Worm (Caenorhabditis elegans) whole organism, L4/young adult: ENCODE results near the gene B0563.6.
A peak's percentile ranks its signal among the peaks of the same experiment; 100 is the strongest.

Experiments
- W03F9.2 ChIP-seq: fragments of 150-350 bp; optimal IDR thresholded peaks from 2 replicates; lab custom pipeline; 2014; ENCODE audit warnings: missing biosample characterization, missing genetic modification characterization
- dao-5 ChIP-seq: sonication (generic microtip); optimal IDR thresholded peaks from 2 replicates; lab custom pipeline; 2016; ENCODE audit warnings: missing genotype, missing genetic modification characterization, moderate library complexity, missing compliant biosample characterization
- him-1 ChIP-seq: sonication (generic microtip); optimal IDR thresholded peaks from 2 replicates; lab custom pipeline; 2016; ENCODE audit warnings: missing genotype, missing genetic modification reagents, missing genetic modification characterization, missing compliant biosample characterization

The B0563.6 gene

DNA sequence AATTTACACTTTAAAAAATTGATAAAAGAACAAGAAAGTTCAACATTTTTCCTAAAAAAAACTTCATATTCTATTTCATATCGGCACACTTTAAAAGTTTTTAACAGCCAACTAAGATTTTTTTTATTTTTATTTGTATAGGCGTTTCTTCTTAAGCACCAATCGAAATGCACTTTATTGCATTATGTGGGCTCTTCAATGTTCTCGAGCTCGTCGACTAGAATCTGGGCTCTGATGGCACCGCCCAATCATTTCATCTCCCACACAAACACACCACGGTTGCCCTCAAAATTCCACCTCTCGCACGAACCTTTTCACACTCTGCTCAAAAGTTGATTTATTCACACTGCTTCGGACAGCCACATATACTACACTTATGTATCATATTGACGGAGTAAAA lies at the start of gene B0563.6:
Gene B0563.6, plus strand, starts transcription at position 301 of the 400 bp plus-strand sequence.
- no peak for TF ChIP-seq him-1 (tag; lab: Kevin White, UChicago)
- no peak for TF ChIP-seq W03F9.2 (tag; lab: Kevin White, UChicago)
- no peak for TF ChIP-seq dao-5

DNA sequence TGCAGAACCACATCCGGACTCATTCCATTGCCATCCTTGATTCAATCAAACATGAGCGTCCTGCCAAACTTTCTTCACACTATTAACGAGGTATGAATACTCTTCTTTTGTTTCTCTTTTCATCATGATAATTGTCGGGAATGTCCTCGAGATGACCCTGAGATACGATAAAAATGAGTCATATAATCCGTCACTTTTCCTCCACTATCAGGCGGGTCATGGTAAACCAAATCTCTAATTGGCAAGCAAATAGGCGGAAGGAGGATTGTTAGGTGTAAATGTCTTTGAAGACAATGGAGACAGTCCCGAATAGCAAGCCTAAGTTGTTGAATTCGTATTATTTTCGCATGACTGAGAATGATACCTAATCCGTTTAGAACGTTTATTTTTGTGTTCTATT lies 48.9 kb upstream of the B0563.6 start:
- TF ChIP-seq dao-5 (no peak), W03F9.2 (tag; lab: Kevin White, UChicago) (no peak), him-1 (tag; lab: Kevin White, UChicago) (no peak)

DNA sequence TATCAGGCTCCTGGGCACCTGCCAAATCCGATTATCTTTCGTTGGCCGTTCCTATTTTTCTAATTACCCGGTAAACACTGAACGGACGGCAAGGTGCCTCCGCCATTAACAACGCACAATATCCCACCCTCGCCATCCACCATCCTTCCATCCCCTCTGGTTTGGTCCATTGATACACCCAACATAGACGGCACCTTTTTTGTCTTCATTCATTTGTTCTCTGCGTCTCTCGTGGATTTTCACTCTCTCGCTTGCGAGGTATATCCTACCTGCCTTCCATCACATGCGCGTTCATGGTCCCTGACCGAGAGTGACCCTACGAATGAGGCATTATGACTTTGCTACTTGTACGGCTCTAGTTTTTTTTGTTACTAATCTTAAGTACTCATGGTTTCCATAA lies 48.0 kb upstream of the B0563.6 start:
- TF ChIP-seq dao-5 (no peak), him-1 (tag; lab: Kevin White, UChicago) (no peak), W03F9.2 (tag; lab: Kevin White, UChicago) (no peak)

DNA sequence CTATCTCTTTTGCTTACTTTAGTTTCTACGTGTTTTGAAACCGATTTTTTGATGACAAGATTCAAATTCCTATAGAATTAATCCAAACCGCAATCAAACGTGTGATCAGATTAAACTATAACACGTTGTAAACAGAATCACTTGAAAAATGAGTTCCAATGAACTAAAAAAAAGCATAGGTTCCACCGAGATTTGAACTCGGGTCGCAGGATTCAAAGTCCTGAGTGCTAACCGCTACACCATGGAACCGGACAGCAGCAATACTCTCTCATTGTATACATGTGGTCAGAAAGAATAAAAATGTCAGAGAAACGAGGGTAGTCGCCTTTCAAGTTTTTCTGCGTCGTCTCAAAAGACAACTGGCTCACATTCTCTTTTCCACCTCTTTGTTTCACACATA lies 46.1 kb upstream of the B0563.6 start:
- TF ChIP-seq W03F9.2 (tag; lab: Kevin White, UChicago) (no peak), dao-5 (peak; percentile 35), him-1 (tag; lab: Kevin White, UChicago) (peak; percentile 33)

DNA sequence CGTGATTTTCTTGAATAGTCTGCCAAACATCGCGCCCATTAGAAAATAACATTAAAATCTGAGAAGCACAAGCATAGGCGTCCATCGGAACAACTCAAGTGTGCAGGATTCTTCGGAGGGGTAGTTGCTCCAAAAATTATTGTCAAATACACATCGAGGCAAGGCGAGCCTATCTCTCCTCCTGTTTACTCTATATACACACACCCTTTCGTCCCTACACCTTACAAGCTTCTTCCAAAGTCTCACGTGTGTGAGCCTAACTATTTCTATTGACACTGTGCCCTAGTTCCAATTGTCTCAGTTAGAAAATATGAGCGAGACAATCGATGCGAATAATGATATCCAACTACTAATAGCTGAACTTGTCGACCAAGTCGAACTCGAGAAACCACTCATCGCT lies 45.6 kb upstream of the B0563.6 start:
- TF ChIP-seq W03F9.2 (tag; lab: Kevin White, UChicago) (no peak), him-1 (tag; lab: Kevin White, UChicago) (no peak), dao-5 (no peak)

ce11 chrX:9096861-9097260 lies 40.6 kb upstream of the B0563.6 start:
- TF ChIP-seq dao-5 = no peak
- TF ChIP-seq W03F9.2 (tag; lab: Kevin White, UChicago) = no peak
- TF ChIP-seq him-1 (tag; lab: Kevin White, UChicago) = no peak

ce11 chrX:9102150-9102549 lies 35.4 kb upstream of the B0563.6 start:
- TF ChIP-seq him-1 (tag; lab: Kevin White, UChicago) = no peak
- TF ChIP-seq dao-5 = no peak
- no peak for TF ChIP-seq W03F9.2 (tag; lab: Kevin White, UChicago)

DNA sequence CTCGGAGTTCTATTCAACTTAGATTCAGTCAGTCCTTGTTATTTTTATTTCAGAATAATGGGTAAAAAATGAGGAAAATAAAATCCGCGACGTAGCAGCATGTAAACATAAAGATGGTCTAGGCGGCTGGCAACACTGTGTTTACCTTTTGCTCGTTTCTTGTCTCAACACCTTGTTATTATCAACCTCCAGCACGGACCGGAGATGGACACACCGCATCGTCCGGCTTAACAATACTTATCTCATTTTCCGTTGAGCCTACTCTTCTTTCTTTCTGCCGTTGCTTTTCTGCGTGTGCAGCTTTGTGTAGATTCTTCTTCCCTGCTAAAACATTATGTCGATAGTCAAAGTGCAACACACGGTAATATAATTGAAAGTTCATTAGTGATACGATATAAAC lies 34.5 kb upstream of the B0563.6 start:
- TF ChIP-seq him-1 (tag; lab: Kevin White, UChicago) = no peak

ce11 chrX:9103584-9103983 lies 33.9 kb upstream of the B0563.6 start:
- TF ChIP-seq dao-5 (no peak), W03F9.2 (tag; lab: Kevin White, UChicago) (no peak), him-1 (tag; lab: Kevin White, UChicago) (no peak)

DNA sequence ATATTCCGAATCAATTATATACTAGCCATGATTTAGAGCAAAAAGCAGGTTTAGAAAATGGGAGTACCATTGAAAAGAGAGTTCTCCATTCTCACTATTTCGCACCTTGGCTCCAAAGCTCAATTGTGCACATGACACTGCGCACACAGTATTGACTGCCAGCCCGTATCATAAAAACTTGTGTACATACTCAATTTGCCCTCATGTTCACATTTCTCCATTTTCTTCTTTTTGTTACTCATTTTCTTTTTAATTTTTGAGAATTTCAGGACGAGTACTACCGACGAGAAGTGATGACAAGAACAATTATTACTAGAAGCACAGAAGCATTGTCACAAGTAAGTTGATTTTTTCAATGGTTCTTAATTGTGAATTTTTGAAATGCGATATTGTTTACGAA lies 33.1 kb upstream of the B0563.6 start:
- TF ChIP-seq W03F9.2 (tag; lab: Kevin White, UChicago) (no peak), dao-5 (no peak), him-1 (tag; lab: Kevin White, UChicago) (no peak)

DNA sequence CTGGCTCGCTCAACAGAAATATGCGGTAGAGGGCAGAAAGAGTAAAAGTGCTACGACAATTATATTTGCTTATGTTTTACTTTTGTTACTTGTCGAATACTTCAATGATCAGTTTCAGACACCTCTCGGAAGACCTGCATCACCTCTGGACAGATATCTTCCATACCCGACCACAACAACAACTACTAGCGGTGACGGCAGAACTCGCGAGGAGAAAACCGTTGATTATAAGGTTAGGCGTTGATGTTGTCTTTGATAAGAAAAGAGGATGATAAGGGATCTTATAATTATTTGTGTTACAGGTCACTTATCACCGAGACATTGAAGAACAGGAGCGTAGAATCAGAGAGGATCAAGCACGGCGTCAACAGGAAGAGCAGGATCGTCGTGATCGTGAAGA lies 32.4 kb upstream of the B0563.6 start:
- TF ChIP-seq him-1 (tag; lab: Kevin White, UChicago) = no peak
- no peak for TF ChIP-seq dao-5
- TF ChIP-seq W03F9.2 (tag; lab: Kevin White, UChicago) = no peak

- TF ChIP-seq W03F9.2 (tag; lab: Kevin White, UChicago) = no peak
- TF ChIP-seq dao-5 = no peak
- no peak for TF ChIP-seq him-1 (tag; lab: Kevin White, UChicago)
Measured at ce11 chrX:9105888-9106287, 31.6 kb upstream of the B0563.6 start.

DNA sequence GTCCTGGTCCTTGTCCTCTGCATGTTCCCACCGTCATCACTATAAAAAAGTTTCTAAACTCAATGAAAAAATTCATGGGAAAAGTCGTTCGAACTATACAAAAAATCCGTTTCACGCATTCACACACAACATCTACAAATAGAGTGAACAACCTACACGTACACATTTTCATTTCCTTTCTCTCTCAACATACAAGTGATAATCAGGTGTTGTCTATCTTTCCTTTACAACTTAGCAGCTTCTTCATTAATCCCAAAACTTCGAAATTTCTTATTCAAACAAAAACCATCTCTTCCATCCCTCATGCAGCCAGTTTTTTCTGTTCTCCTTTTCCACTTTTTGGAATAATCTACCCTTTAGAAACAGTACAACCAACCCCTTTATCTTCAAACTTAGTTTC lies 29.6 kb upstream of the B0563.6 start:
- TF ChIP-seq W03F9.2 (tag; lab: Kevin White, UChicago) (no peak), dao-5 (no peak), him-1 (tag; lab: Kevin White, UChicago) (no peak)

- TF ChIP-seq him-1 (tag; lab: Kevin White, UChicago) = no peak
- no peak for TF ChIP-seq dao-5
- TF ChIP-seq W03F9.2 (tag; lab: Kevin White, UChicago) = no peak
Measured at ce11 chrX:9111585-9111984, 25.9 kb upstream of the B0563.6 start.

DNA sequence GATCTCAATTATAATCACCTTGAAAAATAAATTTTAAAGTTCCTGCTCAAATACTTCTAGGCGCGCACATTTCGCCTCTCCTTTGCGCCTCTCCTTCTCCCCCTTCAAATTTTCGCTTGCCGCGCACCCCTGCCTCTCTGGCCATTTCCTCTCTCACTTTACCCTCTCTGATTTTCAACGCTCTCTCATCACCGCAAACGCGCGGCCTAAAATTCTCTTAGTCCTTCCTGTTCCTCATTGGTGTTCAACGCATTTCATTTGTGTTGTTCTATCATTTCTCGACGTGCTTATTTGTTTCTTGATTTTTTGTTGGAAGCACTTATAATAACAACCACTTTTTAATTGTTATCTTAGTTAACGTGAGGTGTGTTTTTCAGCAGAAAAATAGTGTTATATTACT lies 23.7 kb upstream of the B0563.6 start, which contains the start of gene C25A11.2:
Gene C25A11.2, plus strand, starts transcription at position 238 of the 400 bp plus-strand sequence.
- TF ChIP-seq W03F9.2 (tag; lab: Kevin White, UChicago) (no peak), dao-5 (no peak), him-1 (tag; lab: Kevin White, UChicago) (no peak)

DNA sequence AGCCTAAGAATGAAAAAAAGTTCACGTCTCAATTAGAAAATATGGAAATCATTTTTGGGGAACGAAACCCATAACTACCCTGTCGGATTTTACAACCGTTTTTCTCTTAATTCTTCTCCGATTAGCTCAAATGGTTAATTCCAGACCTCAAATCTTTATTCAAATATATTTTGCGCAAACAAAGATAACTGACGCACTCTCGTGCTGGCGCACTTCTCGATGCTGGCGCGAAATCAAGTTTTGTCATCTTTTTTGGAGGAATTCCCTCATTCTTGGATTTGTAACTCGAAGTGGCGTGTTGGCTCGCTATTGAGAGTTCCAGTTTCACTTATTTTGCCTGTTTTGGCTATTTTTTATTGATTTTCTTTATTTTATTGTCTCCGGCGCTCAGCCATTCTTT lies 20.0 kb upstream of the B0563.6 start:
- TF ChIP-seq him-1 (tag; lab: Kevin White, UChicago) (no peak), W03F9.2 (tag; lab: Kevin White, UChicago) (no peak), dao-5 (no peak)
